Worm (Caenorhabditis elegans) whole organism, mixed stage, embryonic: Measurements from ENCODE around the gene moc-2.

Source experiments
- flh-1 ChIP-seq: fragments of 200-800 bp; sonication (Bioruptor generic); optimal IDR thresholded peaks from 2 replicates; lab custom pipeline; 2018; ENCODE audit warnings: mild to moderate bottlenecking, missing genetic modification characterization, moderate library complexity, missing compliant biosample characterization
- lin-32 ChIP-seq: fragments of 200-800 bp; sonication (Bioruptor generic); optimal IDR thresholded peaks from 2 replicates; lab custom pipeline; 2018; ENCODE audit warnings: mild to moderate bottlenecking, missing genetic modification characterization, missing compliant biosample characterization
- mep-1 ChIP-seq: fragments of 150-350 bp; optimal IDR thresholded peaks from 2 replicates; lab custom pipeline; 2017; ENCODE audit warnings: missing biosample characterization, missing genetic modification reagents, missing genetic modification characterization, inconsistent platforms
- nhr-237 ChIP-seq: fragments of 150-350 bp; optimal IDR thresholded peaks from 2 replicates; lab custom pipeline; 2014; ENCODE audit warnings: missing biosample characterization, missing genetic modification characterization
- nhr-76 ChIP-seq: sonication (generic microtip); optimal IDR thresholded peaks from 2 replicates; lab custom pipeline; 2017; ENCODE audit warnings: missing biosample characterization, missing genetic modification characterization
- snpc-4 ChIP-seq: fragments of 150-350 bp; optimal IDR thresholded peaks from 2 replicates; lab custom pipeline; 2014; ENCODE audit warnings: missing biosample characterization, missing genetic modification characterization

DNA sequence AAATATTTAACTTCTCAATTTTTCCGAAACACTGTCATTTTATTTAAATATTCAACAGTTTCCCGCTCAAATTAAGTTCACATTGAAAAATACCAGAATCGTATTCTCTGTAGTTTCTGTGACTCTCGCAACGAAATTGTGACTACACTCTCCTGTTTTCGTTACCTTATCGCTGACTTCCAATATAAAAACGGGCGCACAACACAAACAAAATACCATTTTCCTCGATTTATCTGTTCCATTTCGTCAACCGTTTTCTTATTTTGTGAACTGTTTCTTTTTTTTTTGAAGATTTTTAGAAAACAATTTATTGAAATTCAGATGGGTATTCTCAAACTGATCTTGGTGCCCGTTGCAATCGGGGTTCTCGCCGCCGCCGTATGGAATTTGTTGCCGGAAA is 5.1 kb downstream of the moc-2 start, which contains the start of gene W01A11.1:
- TF ChIP-seq snpc-4 (tag; lab: Kevin White, UChicago), result no peak
- TF ChIP-seq nhr-237 (tag; lab: Kevin White, UChicago), result no peak
- no peak for TF ChIP-seq nhr-76 (tag; lab: Kevin White, UChicago)
- no peak for TF ChIP-seq flh-1 (GFP tag; lab: Kevin White, UChicago)
- no peak for TF ChIP-seq mep-1 (tag; lab: Kevin White, UChicago)
- TF ChIP-seq lin-32 (GFP tag; lab: Kevin White, UChicago), result no peak
